Worm (Caenorhabditis elegans): Measurements from ENCODE around the gene Y116A8C.3.

Y116A8C.3 gene

DNA sequence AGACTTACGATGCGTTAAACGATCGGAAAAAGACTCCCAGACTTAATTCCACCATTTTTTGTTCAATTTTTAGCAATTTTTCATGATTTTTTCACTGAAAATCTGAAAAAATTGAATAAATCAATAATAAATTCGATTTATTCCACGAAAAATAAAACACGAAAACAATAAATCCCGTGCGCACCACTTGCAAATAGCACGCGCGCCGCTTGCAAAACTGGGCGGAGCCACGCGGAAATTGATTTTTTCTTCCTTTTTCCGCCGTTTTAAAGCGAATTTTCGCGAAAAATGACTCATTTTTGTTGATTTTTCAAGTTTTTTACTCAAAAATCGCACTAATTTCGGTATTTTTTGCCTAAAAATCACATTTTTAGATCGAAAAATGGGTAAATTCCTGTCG is 30.9 kb downstream of the Y116A8C.3 start, which contains the start of the genes Y116A8C.9 and arf-6 (continued):
- TF ChIP-seq hmg-1.2 (GFP tag; IDR thresholded peaks at IDR 0.05) (0 out of 2 replicates have a peak, but pooled peaks have one; percentile 18), nhr-27 (tag; optimal IDR thresholded peaks at IDR 0.05) (no peak), nfya-1 (tag; optimal IDR thresholded peaks at IDR 0.05; ENCODE audit: borderline replicate concordance, insufficient read depth) (no peak), pbrm-1 (GFP tag; IDR thresholded peaks at IDR 0.05) (peak; percentile 62), Y67H2A.10 (GFP tag; conservative IDR thresholded peaks at IDR 0.05) (no peak), F23B12.7 (tag; optimal IDR thresholded peaks at IDR 0.05; ENCODE audit: insufficient read depth) (peak; percentile 49), sptf-2 (GFP tag; optimal IDR thresholded peaks at IDR 0.05) (no peak), hrde-1 (tag; optimal IDR thresholded peaks at IDR 0.05; ENCODE audit: borderline replicate concordance) (no peak), ztf-3 (GFP tag; optimal IDR thresholded peaks at IDR 0.05) (no peak), K11D2.4 (GFP tag; IDR thresholded peaks at IDR 0.05) (no peak), ceh-100 (GFP tag; IDR thresholded peaks at IDR 0.05) (peak; percentile 87), sdz-38 (tag; optimal IDR thresholded peaks at IDR 0.05) (no peak), tbx-9 (tag; optimal IDR thresholded peaks at IDR 0.05; ENCODE audit: borderline replicate concordance) (no peak), zim-3 (tag; optimal IDR thresholded peaks at IDR 0.05) (no peak), F33H1.4 (GFP tag; IDR thresholded peaks at IDR 0.05) (no peak), ztf-28 (GFP tag; IDR thresholded peaks at IDR 0.05) (peak; percentile 8; the same call in 1 of the 2 replicates), repo-1 (tag; optimal IDR thresholded peaks at IDR 0.05) (no peak), nhr-179 (tag; optimal IDR thresholded peaks at IDR 0.05) (no peak), rec-8 (tag; optimal IDR thresholded peaks at IDR 0.05) (peak in 1 of 2 experiments; percentile 1), lin-54 (GFP tag; optimal IDR thresholded peaks at IDR 0.05) (peak; percentile 56), ceh-91 (GFP tag; IDR thresholded peaks at IDR 0.05) (no peak), ama-1 (optimal IDR thresholded peaks at IDR 0.05) (no peak), ama-1 (GFP tag; optimal IDR thresholded peaks at IDR 0.05) (peak in 1 of 2 experiments; percentile 36), B0336.3 (GFP tag; IDR thresholded peaks at IDR 0.05) (no peak), nhr-80 (tag; optimal IDR thresholded peaks at IDR 0.05) (no peak), snpc-3.4 (tag; optimal IDR thresholded peaks at IDR 0.05) (peak; percentile 69), dpff-1 (tag; optimal IDR thresholded peaks at IDR 0.05) (no peak), ceh-27 (GFP tag; optimal IDR thresholded peaks at IDR 0.05) (peak; percentile 56), ceh-79 (tag; optimal IDR thresholded peaks at IDR 0.05) (no peak), B0035.1 (tag; optimal IDR thresholded peaks at IDR 0.05) (no peak), ztf-18 (tag; optimal IDR thresholded peaks at IDR 0.05) (no peak), Y79H2A.3 (GFP tag; conservative IDR thresholded peaks at IDR 0.05) (no peak), lin-40 (tag; optimal IDR thresholded peaks at IDR 0.05) (peak; percentile 58), rpc-1 (optimal IDR thresholded peaks at IDR 0.05) (peak; percentile 42), rpc-1 (tag; optimal IDR thresholded peaks at IDR 0.05) (no peak), gei-17 (GFP tag; optimal IDR thresholded peaks at IDR 0.05) (no peak), let-526 (GFP tag; IDR thresholded peaks at IDR 0.05) (no peak), cebp-1 (GFP tag; IDR thresholded peaks at IDR 0.05) (no peak), cebp-1 (tag; optimal IDR thresholded peaks at IDR 0.05) (peak; percentile 56), ZK185.1 (tag; optimal IDR thresholded peaks at IDR 0.05; ENCODE audit: poor library complexity, severe bottlenecking) (no peak), akir-1 (GFP tag; optimal IDR thresholded peaks at IDR 0.05) (no peak), chd-7 (tag; optimal IDR thresholded peaks at IDR 0.05) (no peak), ceh-58 (GFP tag; IDR thresholded peaks at IDR 0.05) (no peak), mcd-1 (GFP tag; IDR thresholded peaks at IDR 0.05) (peak; percentile 53; the same call in 1 of the 2 replicates), F55B11.4 (tag; optimal IDR thresholded peaks at IDR 0.05; ENCODE audit: borderline replicate concordance, insufficient read depth) (no peak), snpc-4 (GFP tag; optimal IDR thresholded peaks at IDR 0.05) (peak; percentile 77), snpc-4 (tag; optimal IDR thresholded peaks at IDR 0.05) (peak; percentile 7 to 89 (median 88)), nhr-90 (tag; optimal IDR thresholded peaks at IDR 0.05) (no peak), attf-3 (GFP tag; conservative IDR thresholded peaks at IDR 0.05) (no peak)

Data from whole organism, young adult.